Fruit fly (Drosophila melanogaster) whole organism, embryonic: ENCODE data around the gene CG10348.
A peak's percentile ranks its signal among the peaks of the same experiment; 100 is the strongest.

Source experiments
- Adf1 ChIP-seq: fragments of 200-800 bp; sonication (Bioruptor generic); IDR thresholded peaks from 2 replicates; pipeline ENCODE4 v1.3.6; 2022; ENCODE audit warnings: missing biosample characterization, missing genetic modification characterization
- B-H2 ChIP-seq: fragments of 200-800 bp; sonication (Bioruptor generic); optimal IDR thresholded peaks from 2 replicates; lab custom pipeline; 2018; ENCODE audit warnings: missing biosample characterization, mild to moderate bottlenecking, missing genetic modification characterization
- Bgb ChIP-seq: fragments of 200-800 bp; sonication (Bioruptor generic); IDR thresholded peaks from 2 replicates; pipeline ENCODE4 v1.3.6; 2022; ENCODE audit warnings: missing biosample characterization, missing genetic modification characterization; ENCODE audit not compliant: partially characterized antibody
- C15 ChIP-seq: fragments of 200-800 bp; sonication (Bioruptor generic); IDR thresholded peaks from 3 replicates; pipeline ENCODE4 v1.3.6; 2022; ENCODE audit warnings: missing biosample characterization, missing genetic modification characterization
- CG10267 ChIP-seq: fragments of 200-800 bp; sonication (Bioruptor generic); optimal IDR thresholded peaks from 2 replicates; lab custom pipeline; 2018; ENCODE audit warnings: missing biosample characterization, mild to moderate bottlenecking, missing genetic modification characterization, moderate library complexity
- CG10462 ChIP-seq: fragments of 200-800 bp; sonication (Bioruptor generic); optimal IDR thresholded peaks from 2 replicates; lab custom pipeline; 2016; ENCODE audit warnings: missing biosample characterization, missing genetic modification characterization
- CG12155 ChIP-seq: fragments of 200-800 bp; sonication (Bioruptor generic); optimal IDR thresholded peaks from 3 replicates; lab custom pipeline; 2016; ENCODE audit warnings: missing biosample characterization, missing genetic modification characterization
- CG12942 ChIP-seq: fragments of 200-800 bp; sonication (Bioruptor generic); optimal IDR thresholded peaks from 3 replicates; lab custom pipeline; 2016; ENCODE audit warnings: missing biosample characterization, missing genetic modification characterization
- CG13624 ChIP-seq: fragments of 200-800 bp; sonication (Bioruptor generic); optimal IDR thresholded peaks from 2 replicates; lab custom pipeline; 2016; ENCODE audit warnings: missing biosample characterization, missing genetic modification characterization
- CG14014 ChIP-seq: fragments of 200-800 bp; sonication (Bioruptor generic); IDR thresholded peaks from 2 replicates; pipeline ENCODE4 v1.3.6; 2022; ENCODE audit warnings: missing biosample characterization, missing genetic modification characterization
- CG14965 ChIP-seq: fragments of 200-800 bp; sonication (Bioruptor generic); optimal IDR thresholded peaks from 2 replicates; lab custom pipeline; 2016; ENCODE audit warnings: missing biosample characterization, missing genetic modification characterization, borderline replicate concordance
- CG15073 ChIP-seq: fragments of 200-800 bp; sonication (Bioruptor generic); optimal IDR thresholded peaks from 2 replicates; lab custom pipeline; 2016; ENCODE audit warnings: missing biosample characterization, missing genetic modification characterization
- CG2199 ChIP-seq: fragments of 200-800 bp; sonication (Bioruptor generic); IDR thresholded peaks from 3 replicates; pipeline ENCODE4 v1.3.6; 2022; ENCODE audit warnings: missing biosample characterization, missing genetic modification characterization
- CG3995 ChIP-seq: fragments of 200-800 bp; sonication (Bioruptor generic); optimal IDR thresholded peaks from 3 replicates; lab custom pipeline; 2016; ENCODE audit warnings: missing biosample characterization, missing genetic modification characterization
- CG7928 ChIP-seq: fragments of 200-800 bp; sonication (Bioruptor generic); optimal IDR thresholded peaks from 2 replicates; lab custom pipeline; 2017; ENCODE audit warnings: missing biosample characterization, mild to moderate bottlenecking, missing genetic modification characterization
- CG9215 ChIP-seq: fragments of 200-800 bp; sonication (Bioruptor generic); IDR thresholded peaks from 2 replicates; pipeline ENCODE4 v1.3.6; 2022; ENCODE audit warnings: missing biosample characterization, missing genetic modification characterization
- CrebB ChIP-seq: fragments of 200-800 bp; sonication (Bioruptor generic); optimal IDR thresholded peaks from 3 replicates; lab custom pipeline; 2018; ENCODE audit warnings: missing biosample characterization, mild to moderate bottlenecking, missing genetic modification characterization
- D ChIP-seq, 2 experiments: fragments of 200-800 bp in 1 of 2; fragments of >200 bp in 1 of 2; sonication (Bioruptor generic) in 1 of 2; optimal IDR thresholded peaks; 2 replicates in 1 of 2; 3 replicates in 1 of 2; lab custom pipeline; 2017; ENCODE audit warnings: mild to moderate bottlenecking in 1 of 2, missing biosample characterization in 1 of 2, missing genetic modification characterization in 1 of 2, missing genetic modification reagents in 1 of 2
- Deaf1 ChIP-seq: fragments of 200-800 bp; optimal IDR thresholded peaks from 3 replicates; lab custom pipeline; 2019; ENCODE audit warnings: missing biosample characterization, mild to moderate bottlenecking, missing genetic modification characterization, moderate library complexity
- Dp ChIP-seq: fragments of 200-800 bp; sonication (Bioruptor generic); optimal IDR thresholded peaks from 2 replicates; lab custom pipeline; 2018; ENCODE audit warnings: missing biosample characterization, mild to moderate bottlenecking, missing genetic modification characterization, moderate library complexity
- Dref ChIP-seq: fragments of 200-800 bp; sonication (Bioruptor generic); IDR thresholded peaks from 2 replicates; pipeline ENCODE4 v1.3.6; 2022; ENCODE audit warnings: missing biosample characterization, missing genetic modification characterization
- Fer2 ChIP-seq: fragments of 200-800 bp; sonication (Bioruptor generic); optimal IDR thresholded peaks from 2 replicates; lab custom pipeline; 2018; ENCODE audit warnings: missing biosample characterization, mild to moderate bottlenecking, missing genetic modification characterization, moderate library complexity
- Lhr ChIP-seq: fragments of 200-800 bp; sonication (Bioruptor generic); optimal IDR thresholded peaks from 3 replicates; lab custom pipeline; 2017; ENCODE audit warnings: mild to moderate bottlenecking, missing biosample characterization, missing genetic modification reagents, missing genetic modification characterization
- Max ChIP-seq: fragments of 200-800 bp; sonication (Bioruptor generic); optimal IDR thresholded peaks from 2 replicates; lab custom pipeline; 2016; ENCODE audit warnings: missing biosample characterization, mild to moderate bottlenecking, missing genetic modification characterization
- Mrtf ChIP-seq: fragments of 200-800 bp; sonication (Bioruptor generic); IDR thresholded peaks from 3 replicates; pipeline ENCODE4 v1.3.6; 2022; ENCODE audit warnings: missing biosample characterization, missing genetic modification characterization
- NC2β ChIP-seq: fragments of 200-800 bp; sonication (Bioruptor generic); optimal IDR thresholded peaks from 2 replicates; lab custom pipeline; 2016; ENCODE audit warnings: missing biosample characterization, missing genetic modification characterization
- Poxn ChIP-seq: fragments of 200-800 bp; sonication (Bioruptor generic); IDR thresholded peaks from 2 replicates; pipeline ENCODE4 v1.3.6; 2022; ENCODE audit warnings: missing biosample characterization, missing genetic modification characterization
- Ptx1 ChIP-seq: fragments of 200-800 bp; sonication (Bioruptor generic); IDR thresholded peaks from 2 replicates; pipeline ENCODE4 v1.3.6; 2022; ENCODE audit warnings: missing biosample characterization, missing genetic modification characterization
- Side ChIP-seq: fragments of 200-800 bp; sonication (Bioruptor generic); optimal IDR thresholded peaks from 2 replicates; lab custom pipeline; 2016; ENCODE audit warnings: missing biosample characterization, missing genetic modification characterization
- Six4 ChIP-seq: fragments of 200-800 bp; sonication (Bioruptor generic); optimal IDR thresholded peaks from 2 replicates; lab custom pipeline; 2016; ENCODE audit warnings: missing biosample characterization, missing genetic modification characterization
- Trl ChIP-seq, 3 experiments: fragments of >200 bp in 2 of 3; fragments of 200-800 bp in 1 of 3; sonication (Bioruptor generic) in 1 of 3; optimal IDR thresholded peaks; 2 replicates in 1 of 3; 3 replicates in 2 of 3; lab custom pipeline; 2016 to 2017; ENCODE audit warnings: missing biosample characterization in 1 of 3, missing genetic modification characterization in 1 of 3
- Vsx1 ChIP-seq: fragments of 200-800 bp; sonication (Bioruptor generic); optimal IDR thresholded peaks from 2 replicates; lab custom pipeline; 2017; ENCODE audit warnings: missing biosample characterization, mild to moderate bottlenecking, missing genetic modification characterization, missing genetic modification reagents
- al ChIP-seq: fragments of 200-800 bp; sonication (Bioruptor generic); IDR thresholded peaks from 2 replicates; pipeline ENCODE4 v1.3.6; 2022; ENCODE audit warnings: missing biosample characterization, missing genetic modification characterization
- cg ChIP-seq: fragments of 200-800 bp; sonication (Bioruptor generic); optimal IDR thresholded peaks from 3 replicates; lab custom pipeline; 2019; ENCODE audit warnings: missing biosample characterization, mild to moderate bottlenecking, missing genetic modification characterization, moderate library complexity
- chif ChIP-seq, 2 experiments: fragments of 200-800 bp; sonication (Bioruptor generic); optimal IDR thresholded peaks; 3 replicates each; lab custom pipeline; 2016; ENCODE audit warnings: missing biosample characterization in 2 of 2, missing genetic modification characterization in 2 of 2
- chinmo ChIP-seq: fragments of 200-800 bp; sonication (Bioruptor generic); IDR thresholded peaks from 4 replicates; pipeline ENCODE4 v1.3.6; 2022; ENCODE audit warnings: missing biosample characterization, missing genetic modification characterization; ENCODE audit not compliant: partially characterized antibody
- crc ChIP-seq: fragments of 200-800 bp; sonication (Bioruptor generic); optimal IDR thresholded peaks from 2 replicates; lab custom pipeline; 2016; ENCODE audit warnings: missing biosample characterization, missing genetic modification characterization
- dm ChIP-seq: fragments of 200-800 bp; sonication (Bioruptor generic); optimal IDR thresholded peaks from 3 replicates; lab custom pipeline; 2016; ENCODE audit warnings: missing biosample characterization, missing genetic modification characterization
- dpn ChIP-seq, 2 experiments: fragments of 200-800 bp; sonication (Bioruptor generic); optimal IDR thresholded peaks; 3 replicates each; lab custom pipeline; 2016; ENCODE audit warnings: missing biosample characterization in 2 of 2, missing genetic modification characterization in 2 of 2
- ewg ChIP-seq: fragments of 200-800 bp; sonication (Bioruptor generic); optimal IDR thresholded peaks from 3 replicates; lab custom pipeline; 2017; ENCODE audit warnings: mild to moderate bottlenecking, missing biosample characterization, missing genetic modification reagents, missing genetic modification characterization
- eyg ChIP-seq: fragments of 200-800 bp; sonication (Bioruptor generic); optimal IDR thresholded peaks from 3 replicates; lab custom pipeline; 2016; ENCODE audit warnings: missing biosample characterization, missing genetic modification characterization
- gem ChIP-seq: fragments of 200-800 bp; sonication (Bioruptor generic); optimal IDR thresholded peaks from 2 replicates; lab custom pipeline; 2019; ENCODE audit warnings: missing biosample characterization, mild to moderate bottlenecking, missing genetic modification characterization, moderate library complexity
- insv ChIP-seq, 2 experiments: fragments of 200-800 bp; sonication (Bioruptor generic); optimal IDR thresholded peaks; 3 replicates each; lab custom pipeline; 2016 to 2018; ENCODE audit warnings: missing biosample characterization in 2 of 2, missing genetic modification characterization in 2 of 2
- nom ChIP-seq: fragments of 200-800 bp; sonication (Bioruptor generic); optimal IDR thresholded peaks from 2 replicates; lab custom pipeline; 2017; ENCODE audit warnings: missing biosample characterization, missing genetic modification characterization, mild to moderate bottlenecking, moderate library complexity, missing genetic modification reagents
- otp ChIP-seq: fragments of 200-800 bp; sonication (Bioruptor generic); IDR thresholded peaks from 3 replicates; pipeline ENCODE4, ENCODE4 v1.3.6; 2022; ENCODE audit warnings: missing biosample characterization, missing genetic modification characterization
- pho ChIP-seq: fragments of 200-800 bp; sonication (Bioruptor generic); optimal IDR thresholded peaks from 2 replicates; lab custom pipeline; 2016; ENCODE audit warnings: missing biosample characterization, missing genetic modification characterization
- tup ChIP-seq: fragments of 200-800 bp; sonication (Bioruptor generic); optimal IDR thresholded peaks from 2 replicates; lab custom pipeline; 2016; ENCODE audit warnings: missing biosample characterization, mild to moderate bottlenecking, missing genetic modification characterization, moderate library complexity
- unc-4 ChIP-seq: fragments of 200-800 bp; sonication (Bioruptor generic); IDR thresholded peaks from 2 replicates; pipeline ENCODE4 v1.3.6; 2022; ENCODE audit warnings: missing biosample characterization, missing genetic modification characterization; ENCODE audit not compliant: partially characterized antibody
- zen ChIP-seq: fragments of 200-800 bp; sonication (Bioruptor generic); optimal IDR thresholded peaks from 3 replicates; lab custom pipeline; 2018; ENCODE audit warnings: missing biosample characterization, mild to moderate bottlenecking, missing genetic modification characterization, moderate library complexity

Gene CG10348

dm6 chr2L:18753242-18753641 is 20.9 kb upstream of the CG10348 start:
- TF ChIP-seq chif (GFP tag; optimal IDR thresholded peaks at IDR 0.05; lab: Kevin White, UChicago) (no peak), ewg (GFP tag; lab: Kevin White, UChicago) (peak; percentile 9), Ptx1 (GFP tag; lab: Robert Waterston, UW) (no peak), CG12155 (GFP tag; lab: Kevin White, UChicago) (no peak), Vsx1 (GFP tag; lab: Kevin White, UChicago) (no peak), unc-4 (GFP tag; lab: Robert Waterston, UW) (no peak), CG9215 (0 out of 2 replicates have a peak, but pooled peaks have one; percentile 15), nom (GFP tag; lab: Kevin White, UChicago) (no peak), Dref (peak; percentile 5; the same call in 1 of the 2 replicates), zen (tag; lab: Kevin White, UChicago) (no peak), Mrtf (GFP tag; lab: Robert Waterston, UW) (peak; percentile 51; the same call in 1 of the 3 replicates), Deaf1 (tag; lab: Kevin White, UChicago) (peak; percentile 38), CG14965 (GFP tag; lab: Kevin White, UChicago) (no peak), Poxn (GFP tag; lab: Robert Waterston, UW) (no peak), crc (no peak), Side (no peak), NC2β (GFP tag; lab: Kevin White, UChicago) (no peak), Trl (optimal IDR thresholded peaks at IDR 0.05; lab: Kevin White, UChicago) (peak in 1 of 2 experiments; percentile 9), Trl (GFP tag; optimal IDR thresholded peaks at IDR 0.05; lab: Kevin White, UChicago) (no peak), eyg (GFP tag; lab: Kevin White, UChicago) (no peak), al (GFP tag; lab: Robert Waterston, UW) (no peak), B-H2 (GFP tag; lab: Kevin White, UChicago) (no peak), Lhr (GFP tag; lab: Kevin White, UChicago) (no peak), CG12942 (GFP tag; lab: Kevin White, UChicago) (no peak), Fer2 (no peak), insv (GFP tag; optimal IDR thresholded peaks at IDR 0.05; lab: Kevin White, UChicago) (no peak), Six4 (GFP tag; lab: Kevin White, UChicago) (no peak), C15 (GFP tag; lab: Robert Waterston, UW) (no peak), chinmo (0 out of 4 replicates have a peak, but pooled peaks have one; percentile 50), otp (GFP tag; lab: Robert Waterston, UW) (0 out of 3 replicates have a peak, but pooled peaks have one; percentile 38), Bgb (GFP tag; lab: Robert Waterston, UW) (no peak), CG13624 (GFP tag; lab: Kevin White, UChicago) (no peak), dpn (GFP tag; optimal IDR thresholded peaks at IDR 0.05; lab: Kevin White, UChicago) (no peak), CG3995 (GFP tag; lab: Kevin White, UChicago) (no peak), CG7928 (GFP tag; lab: Kevin White, UChicago) (no peak), Max (no peak), tup (GFP tag; lab: Kevin White, UChicago) (no peak), pho (GFP tag; lab: Kevin White, UChicago) (no peak), D (optimal IDR thresholded peaks at IDR 0.05; lab: Kevin White, UChicago) (no peak), D (GFP tag; optimal IDR thresholded peaks at IDR 0.05; lab: Kevin White, UChicago) (no peak), dm (GFP tag; lab: Kevin White, UChicago) (no peak), Dp (no peak), CG15073 (GFP tag; lab: Kevin White, UChicago) (no peak), Adf1 (peak; percentile 73), cg (peak; percentile 23), CG10267 (tag; lab: Kevin White, UChicago) (no peak), gem (tag; lab: Kevin White, UChicago) (no peak), CrebB (no peak), CG2199 (GFP tag; lab: Robert Waterston, UW) (no peak), CG10462 (GFP tag; lab: Kevin White, UChicago) (no peak), CG14014 (GFP tag; lab: Robert Waterston, UW) (no peak)
